Fruit fly (Drosophila melanogaster) whole organism: ENCODE measurements around the gene pie.

ENCODE experiments used
- CG8478 ChIP-seq: fragments of >200 bp; optimal IDR thresholded peaks from 2 replicates; lab custom pipeline; 2018; ENCODE audit warnings: inconsistent platforms
- EcR ChIP-seq, 2 experiments: fragments of >200 bp; optimal IDR thresholded peaks; 2 replicates each; lab custom pipeline; 2017; ENCODE audit warnings: missing biosample characterization in 2 of 2, missing genetic modification characterization in 2 of 2, missing genetic modification reagents in 2 of 2
- pan ChIP-seq: fragments of >200 bp; optimal IDR thresholded peaks from 2 replicates; lab custom pipeline; 2017
- psq ChIP-seq: fragments of >200 bp; optimal IDR thresholded peaks from 2 replicates; lab custom pipeline; 2017
- usp ChIP-seq: fragments of >200 bp; optimal IDR thresholded peaks from 2 replicates; lab custom pipeline; 2017; ENCODE audit warnings: missing biosample characterization, missing genetic modification characterization, mixed read lengths

DNA sequence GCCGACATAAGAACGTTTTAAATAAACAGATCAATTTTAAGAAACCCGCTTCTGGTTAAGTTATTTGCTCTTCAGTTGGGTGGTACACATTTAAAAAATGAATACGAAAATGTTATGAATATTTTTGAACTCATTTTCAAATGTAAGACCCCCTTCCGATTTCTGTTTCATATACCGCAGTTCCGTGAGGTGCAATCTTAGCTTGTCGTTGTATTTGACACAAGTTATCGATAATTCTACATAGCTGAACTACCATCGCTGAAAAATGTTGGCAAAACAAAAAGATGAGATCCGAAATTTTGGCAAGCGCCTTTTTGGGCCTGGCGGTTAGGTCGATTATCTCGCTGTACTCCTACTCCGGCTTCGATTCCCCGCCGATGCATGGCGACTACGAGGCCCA, 42.7 kb downstream of the pie start, which contains the start of gene gny:
- no peak for TF ChIP-seq psq (lab: Kevin White, UChicago)
- TF ChIP-seq usp (GFP tag; lab: Kevin White, UChicago), result no peak
- no peak for TF ChIP-seq pan
- TF ChIP-seq EcR (GFP tag; optimal IDR thresholded peaks at IDR 0.05; lab: Kevin White, UChicago), result no peak
- TF ChIP-seq CG8478 (lab: Kevin White, UChicago), result no peak
